Worm (Caenorhabditis elegans): ENCODE measurements around the gene Y24D9B.1.
A peak's percentile ranks its signal among the peaks of the same experiment; 100 is the strongest.

Gene Y24D9B.1

DNA sequence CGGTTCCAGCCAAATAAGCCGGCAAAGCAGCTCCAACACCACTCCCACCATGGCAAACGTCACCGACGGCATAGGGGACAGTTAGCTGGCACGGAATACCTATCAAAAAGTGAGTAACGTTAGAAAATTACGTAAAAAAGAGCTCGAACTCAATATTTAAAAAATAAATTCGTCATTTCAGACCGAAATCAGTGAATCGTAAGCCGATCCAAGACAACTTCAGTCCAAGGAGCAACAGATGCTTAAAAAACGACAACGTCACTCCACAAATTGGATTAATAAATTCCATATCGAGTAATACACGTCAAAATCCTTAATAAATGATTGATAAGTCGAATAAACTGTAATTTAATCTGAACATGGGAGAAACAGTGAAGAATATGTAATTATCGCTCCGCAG is 10.8 kb upstream of the Y24D9B.1 start:
- TF ChIP-seq pax-3 (tag; optimal IDR thresholded peaks at IDR 0.05) (no peak), ztf-4 (tag; optimal IDR thresholded peaks at IDR 0.05) (no peak), lin-13 (GFP tag; optimal IDR thresholded peaks at IDR 0.05) (no peak), egl-27 (tag; optimal IDR thresholded peaks at IDR 0.05) (no peak), nhr-90 (tag; optimal IDR thresholded peaks at IDR 0.05; ENCODE audit: poor library complexity) (no peak), lir-3 (tag; optimal IDR thresholded peaks at IDR 0.05; ENCODE audit: poor library complexity) (no peak)

ce11 chrIV:4307227-4307946 is 9.8 kb upstream of the Y24D9B.1 start, which contains the start of gene set-9:
set-9 (plus strand) TSS chrIV:4307896.
- TF ChIP-seq lsy-2 (tag; optimal IDR thresholded peaks at IDR 0.05) (peak in 1 of 2 experiments; percentile 22), C04F5.9 (tag; optimal IDR thresholded peaks at IDR 0.05) (no peak), efl-1 (optimal IDR thresholded peaks at IDR 0.05) (peak in 1 of 2 experiments; percentile 27), efl-1 (GFP tag; optimal IDR thresholded peaks at IDR 0.05 in 1 of 2) (peak in 1 of 2 experiments; percentile 34)

- no peak for TF ChIP-seq nhr-47 (tag; optimal IDR thresholded peaks at IDR 0.05)
- no peak for TF ChIP-seq pax-3 (tag; optimal IDR thresholded peaks at IDR 0.05)
- TF ChIP-seq zip-4 (GFP tag; optimal IDR thresholded peaks at IDR 0.05), result peak; percentile 18
- no peak for TF ChIP-seq unc-86 (tag; optimal IDR thresholded peaks at IDR 0.05)
- no peak for TF ChIP-seq fos-1 (tag; optimal IDR thresholded peaks at IDR 0.05)
- no peak for TF ChIP-seq lin-35 (GFP tag; optimal IDR thresholded peaks at IDR 0.05)
- TF ChIP-seq hlh-17 (GFP tag; optimal IDR thresholded peaks at IDR 0.05; ENCODE audit: borderline replicate concordance), result no peak
- TF ChIP-seq nhr-28 (tag; optimal IDR thresholded peaks at IDR 0.05), result no peak
These were observed 480 bp downstream of the Y24D9B.1 start for ce11 chrIV:4317638-4318037.

DNA sequence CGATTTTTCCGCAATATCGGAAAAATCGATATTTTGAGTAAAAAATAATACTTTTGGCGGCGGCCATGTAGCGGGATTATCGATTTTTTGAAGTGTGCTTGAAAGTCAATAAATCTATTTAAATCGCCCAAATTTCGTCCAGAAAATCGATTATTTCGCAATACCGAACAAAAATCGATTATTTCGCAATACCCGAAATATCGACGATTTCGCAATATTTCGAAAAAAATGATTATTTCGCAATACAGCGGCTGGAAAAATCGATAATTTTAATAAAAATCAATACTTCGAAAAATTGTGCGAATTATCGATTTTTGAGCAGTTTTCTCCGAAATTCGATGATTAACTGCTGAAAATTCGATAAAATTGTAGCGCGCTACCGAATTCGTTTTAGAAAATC is 898 bp downstream of the Y24D9B.1 start:
- TF ChIP-seq zip-4 (GFP tag; optimal IDR thresholded peaks at IDR 0.05), result peak; percentile 65
- TF ChIP-seq swsn-7 (tag; optimal IDR thresholded peaks at IDR 0.05), result no peak

ce11 chrIV:4319473-4319872 is 2.3 kb downstream of the Y24D9B.1 start:
- TF ChIP-seq nhr-11 (tag; optimal IDR thresholded peaks at IDR 0.05) (no peak), mef-2 (tag; optimal IDR thresholded peaks at IDR 0.05) (no peak), mab-9 (GFP tag; IDR thresholded peaks at IDR 0.05) (no peak), fkh-10 (GFP tag; optimal IDR thresholded peaks at IDR 0.05) (no peak), C34B4.2 (tag; optimal IDR thresholded peaks at IDR 0.05) (no peak), ztf-4 (tag; optimal IDR thresholded peaks at IDR 0.05) (no peak), efl-1 (optimal IDR thresholded peaks at IDR 0.05) (no peak), efl-1 (GFP tag; optimal IDR thresholded peaks at IDR 0.05 in 1 of 2) (no peak), unc-130 (tag; optimal IDR thresholded peaks at IDR 0.05) (no peak), Y116A8C.19 (tag; optimal IDR thresholded peaks at IDR 0.05; ENCODE audit: borderline replicate concordance) (no peak), skn-1 (tag; optimal IDR thresholded peaks at IDR 0.05) (no peak), nhr-47 (tag; optimal IDR thresholded peaks at IDR 0.05) (no peak)

- TF ChIP-seq dpl-1 (GFP tag; optimal IDR thresholded peaks at IDR 0.05) (peak in 1 of 3 experiments; percentile 18), lin-35 (GFP tag; optimal IDR thresholded peaks at IDR 0.05) (peak in 1 of 2 experiments; percentile 31), tbx-2 (tag; optimal IDR thresholded peaks at IDR 0.05) (no peak)
These were observed 9.3 kb downstream of the Y24D9B.1 start, which contains the start of gene trpl-2 for ce11 chrIV:4326445-4326844. trpl-2 (plus strand) TSS chrIV:4326654.

Measured in whole organism, L1 larva.